Worm (Caenorhabditis elegans) whole organism, L2 larva: Measurements from ENCODE around the gene pgph-1.

Experiments used
- alr-1 ChIP-seq: fragments of 150-350 bp; optimal IDR thresholded peaks from 2 replicates; lab custom pipeline; 2014; ENCODE audit warnings: missing biosample characterization, missing genetic modification characterization
- ceh-16 ChIP-seq: fragments of 150-350 bp; optimal IDR thresholded peaks from 2 replicates; lab custom pipeline; 2014; ENCODE audit warnings: missing biosample characterization, missing genetic modification characterization
- ceh-82 ChIP-seq: fragments of 150-350 bp; optimal IDR thresholded peaks from 2 replicates; lab custom pipeline; 2014; ENCODE audit warnings: missing biosample characterization, missing genetic modification characterization
- egl-27 ChIP-seq: sonication (generic microtip); optimal IDR thresholded peaks from 3 replicates; lab custom pipeline; 2017; ENCODE audit warnings: missing biosample characterization, missing genetic modification reagents, missing genetic modification characterization
- elt-1 ChIP-seq: fragments of 150-350 bp; optimal IDR thresholded peaks from 2 replicates; lab custom pipeline; 2014; ENCODE audit warnings: missing biosample characterization, missing genetic modification characterization
- lin-11 ChIP-seq: fragments of 150-350 bp; sonication (generic microtip); optimal IDR thresholded peaks from 2 replicates; lab custom pipeline; 2014; ENCODE audit warnings: missing biosample characterization, missing genetic modification characterization, inconsistent platforms, mixed read lengths
- lin-13 ChIP-seq: fragments of 150-350 bp; optimal IDR thresholded peaks from 2 replicates; lab custom pipeline; 2014; ENCODE audit warnings: missing biosample characterization, missing genetic modification reagents, missing genetic modification characterization
- lsy-2 ChIP-seq, 2 experiments: fragments of 150-350 bp in 1 of 2; sonication (generic microtip) in 1 of 2; optimal IDR thresholded peaks; 2 replicates each; lab custom pipeline; 2014 to 2017; ENCODE audit warnings: missing biosample characterization in 2 of 2, missing genetic modification characterization in 2 of 2
- mdl-1 ChIP-seq, 2 experiments: fragments of 150-350 bp in 1 of 2; sonication (generic microtip) in 1 of 2; optimal IDR thresholded peaks; 2 replicates each; lab custom pipeline; 2017; ENCODE audit warnings: missing biosample characterization in 2 of 2, missing genetic modification characterization in 2 of 2
- nhr-11 ChIP-seq: fragments of 150-350 bp; optimal IDR thresholded peaks from 2 replicates; lab custom pipeline; 2014; ENCODE audit warnings: missing biosample characterization, missing genetic modification characterization
- nhr-12 ChIP-seq: fragments of 150-350 bp; optimal IDR thresholded peaks from 2 replicates; lab custom pipeline; 2014; ENCODE audit warnings: missing biosample characterization, missing genetic modification characterization
- snpc-4 ChIP-seq: fragments of 150-350 bp; optimal IDR thresholded peaks from 2 replicates; lab custom pipeline; 2014; ENCODE audit warnings: missing biosample characterization, missing genetic modification characterization
- unc-39 ChIP-seq: fragments of 150-350 bp; optimal IDR thresholded peaks from 2 replicates; lab custom pipeline; 2014; ENCODE audit warnings: missing biosample characterization, missing genetic modification characterization
- ztf-11 ChIP-seq: sonication (generic microtip); optimal IDR thresholded peaks from 2 replicates; lab custom pipeline; 2017; ENCODE audit warnings: missing biosample characterization, missing genetic modification characterization

DNA sequence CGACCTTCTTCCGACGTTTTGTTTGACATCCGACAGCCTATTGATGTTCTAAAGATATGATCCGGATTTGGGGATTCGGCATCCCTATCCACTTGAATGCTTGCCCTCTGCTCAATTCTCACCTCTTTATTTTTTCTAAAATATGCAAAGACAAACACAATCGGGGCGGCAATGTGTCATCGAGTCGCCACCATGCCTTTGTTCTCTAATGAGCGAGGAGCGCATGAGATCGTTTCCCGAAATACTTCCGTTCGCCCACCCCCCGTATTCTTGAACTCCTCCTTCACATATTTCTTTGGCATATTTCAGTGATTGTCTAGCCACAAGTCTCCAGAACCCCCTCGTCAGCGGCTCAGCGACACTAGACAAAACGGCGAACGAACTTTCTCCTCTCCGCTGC, 46.0 kb upstream of the pgph-1 start, which contains the start of gene cyn-17:
- TF ChIP-seq ceh-16 (no peak), egl-27 (tag; lab: Kevin White, UChicago) (no peak), ztf-11 (tag; lab: Kevin White, UChicago) (no peak), nhr-11 (tag; lab: Kevin White, UChicago) (no peak), lsy-2 (tag; optimal IDR thresholded peaks at IDR 0.05; lab: Kevin White, UChicago) (no peak), snpc-4 (tag; lab: Kevin White, UChicago) (no peak), ceh-82 (tag; lab: Kevin White, UChicago) (no peak), mdl-1 (tag; optimal IDR thresholded peaks at IDR 0.05; lab: Kevin White, UChicago) (no peak), lin-13 (GFP tag; lab: Kevin White, UChicago) (no peak), unc-39 (tag; lab: Kevin White, UChicago) (no peak), elt-1 (tag; lab: Kevin White, UChicago) (no peak), lin-11 (tag; lab: Kevin White, UChicago) (no peak), nhr-12 (tag; lab: Kevin White, UChicago) (no peak), alr-1 (tag; lab: Kevin White, UChicago) (no peak)
